Fruit fly (Drosophila melanogaster) whole organism, embryonic: ENCODE results near the gene Hmbs.
A peak's percentile ranks its signal among the peaks of the same experiment; 100 is the strongest.

ENCODE experiments used
- Atf6 ChIP-seq: fragments of 200-800 bp; sonication (Bioruptor generic); IDR thresholded peaks from 2 replicates; pipeline ENCODE4 v1.3.6; 2022; ENCODE audit warnings: missing biosample characterization, missing genetic modification characterization
- CG10654 ChIP-seq: fragments of 200-800 bp; sonication (Bioruptor generic); optimal IDR thresholded peaks from 2 replicates; lab custom pipeline; 2016; ENCODE audit warnings: missing biosample characterization, missing genetic modification characterization
- CG11695 ChIP-seq: fragments of 200-800 bp; sonication (Bioruptor generic); IDR thresholded peaks from 3 replicates; pipeline ENCODE4 v1.3.6; 2022; ENCODE audit warnings: missing biosample characterization, missing genetic modification characterization
- CG15011 ChIP-seq: fragments of 200-800 bp; sonication (Bioruptor generic); optimal IDR thresholded peaks from 3 replicates; lab custom pipeline; 2018; ENCODE audit warnings: missing biosample characterization, mild to moderate bottlenecking, missing genetic modification characterization
- CG1529 ChIP-seq: fragments of 200-800 bp; sonication (Bioruptor generic); optimal IDR thresholded peaks from 3 replicates; lab custom pipeline; 2018; ENCODE audit warnings: missing biosample characterization, missing genetic modification characterization
- CG15696 ChIP-seq: fragments of 200-800 bp; sonication (Bioruptor generic); optimal IDR thresholded peaks from 2 replicates; lab custom pipeline; 2019; ENCODE audit warnings: missing biosample characterization, mild to moderate bottlenecking, missing genetic modification characterization, moderate library complexity
- CG16863 ChIP-seq: fragments of 200-800 bp; sonication (Bioruptor generic); optimal IDR thresholded peaks from 3 replicates; lab custom pipeline; 2016; ENCODE audit warnings: missing biosample characterization, missing genetic modification characterization
- CG17361 ChIP-seq: fragments of 200-800 bp; sonication (Bioruptor generic); IDR thresholded peaks from 3 replicates; pipeline ENCODE4 v1.3.6; 2022; ENCODE audit warnings: missing biosample characterization, missing genetic modification characterization
- CG1832 ChIP-seq: fragments of 200-800 bp; sonication (Bioruptor generic); optimal IDR thresholded peaks from 2 replicates; lab custom pipeline; 2017; ENCODE audit warnings: missing biosample characterization, mild to moderate bottlenecking, missing genetic modification characterization, inconsistent platforms
- CG18599 ChIP-seq: fragments of 200-800 bp; sonication (Bioruptor generic); optimal IDR thresholded peaks from 3 replicates; lab custom pipeline; 2017; ENCODE audit warnings: missing biosample characterization, missing genetic modification characterization, mild to moderate bottlenecking, moderate library complexity, missing genetic modification reagents
- CG2712 ChIP-seq: fragments of 200-800 bp; optimal IDR thresholded peaks from 3 replicates; lab custom pipeline; 2019; ENCODE audit warnings: missing biosample characterization, mild to moderate bottlenecking, missing genetic modification characterization, moderate library complexity
- CG2875 ChIP-seq: fragments of 200-800 bp; sonication (Bioruptor generic); optimal IDR thresholded peaks from 2 replicates; lab custom pipeline; 2017; ENCODE audit warnings: missing biosample characterization, mild to moderate bottlenecking, missing genetic modification characterization, missing genetic modification reagents
- CG4617 ChIP-seq: fragments of 200-800 bp; sonication (Bioruptor generic); optimal IDR thresholded peaks from 3 replicates; lab custom pipeline; 2016; ENCODE audit warnings: missing biosample characterization, missing genetic modification characterization, borderline replicate concordance
- CG5953 ChIP-seq: fragments of 200-800 bp; sonication (Bioruptor generic); IDR thresholded peaks from 2 replicates; pipeline ENCODE4 v1.3.6; 2022; ENCODE audit warnings: missing biosample characterization, missing genetic modification characterization
- CG6765 ChIP-seq: fragments of 200-800 bp; sonication (Bioruptor generic); optimal IDR thresholded peaks from 3 replicates; lab custom pipeline; 2017; ENCODE audit warnings: missing biosample characterization, mild to moderate bottlenecking, missing genetic modification characterization
- CG7745 ChIP-seq: fragments of 200-800 bp; sonication (Bioruptor generic); optimal IDR thresholded peaks from 2 replicates; lab custom pipeline; 2018; ENCODE audit warnings: missing biosample characterization, mild to moderate bottlenecking, missing genetic modification characterization, moderate library complexity
- CG7928 ChIP-seq: fragments of 200-800 bp; sonication (Bioruptor generic); optimal IDR thresholded peaks from 2 replicates; lab custom pipeline; 2017; ENCODE audit warnings: missing biosample characterization, mild to moderate bottlenecking, missing genetic modification characterization
- CG8765 ChIP-seq: fragments of 200-800 bp; sonication (Bioruptor generic); IDR thresholded peaks from 2 replicates; pipeline ENCODE4 v1.3.6; 2022; ENCODE audit warnings: missing biosample characterization, missing genetic modification characterization
- CG8944 ChIP-seq: fragments of 200-800 bp; sonication (Bioruptor generic); optimal IDR thresholded peaks from 3 replicates; lab custom pipeline; 2016; ENCODE audit warnings: missing biosample characterization, missing genetic modification characterization
- CG9876 ChIP-seq: fragments of 200-800 bp; sonication (Bioruptor generic); optimal IDR thresholded peaks from 2 replicates; lab custom pipeline; 2016; ENCODE audit warnings: missing biosample characterization, missing genetic modification characterization
- CG9932 ChIP-seq: fragments of 200-800 bp; sonication (Bioruptor generic); IDR thresholded peaks from 2 replicates; pipeline ENCODE4 v1.3.6; 2022; ENCODE audit warnings: missing biosample characterization, missing genetic modification characterization
- Dip2 ChIP-seq: fragments of 200-800 bp; sonication (Bioruptor generic); IDR thresholded peaks from 2 replicates; pipeline ENCODE4 v1.3.6; 2022; ENCODE audit warnings: missing biosample characterization, missing genetic modification characterization
- Ets65A ChIP-seq: fragments of 200-800 bp; sonication (Bioruptor generic); peaks from one replicate; lab custom pipeline; 2016; ENCODE audit warnings: missing biosample characterization, missing genetic modification characterization
- MESR4 ChIP-seq: fragments of 200-800 bp; sonication (Bioruptor generic); optimal IDR thresholded peaks from 2 replicates; lab custom pipeline; 2018; ENCODE audit warnings: missing biosample characterization, mild to moderate bottlenecking, missing genetic modification characterization, moderate library complexity
- Med ChIP-seq: fragments of 200-800 bp; sonication (Bioruptor generic); peaks from one replicate; lab custom pipeline; 2016; ENCODE audit warnings: missing biosample characterization, missing genetic modification characterization, mild to moderate bottlenecking, inconsistent platforms, moderate library complexity
- Nf-YA ChIP-seq: fragments of 200-800 bp; sonication (Bioruptor generic); IDR thresholded peaks from 2 replicates; pipeline ENCODE4 v1.3.6; 2022; ENCODE audit warnings: missing biosample characterization, missing genetic modification characterization
- Nf-YB ChIP-seq: fragments of 200-800 bp; sonication (Bioruptor generic); optimal IDR thresholded peaks from 3 replicates; lab custom pipeline; 2019; ENCODE audit warnings: missing biosample characterization, mild to moderate bottlenecking, missing genetic modification characterization, moderate library complexity
- Nf-YC ChIP-seq: fragments of 200-800 bp; optimal IDR thresholded peaks from 3 replicates; lab custom pipeline; 2019; ENCODE audit warnings: missing biosample characterization, mild to moderate bottlenecking, missing genetic modification characterization, moderate library complexity
- Ptx1 ChIP-seq: fragments of 200-800 bp; sonication (Bioruptor generic); IDR thresholded peaks from 2 replicates; pipeline ENCODE4 v1.3.6; 2022; ENCODE audit warnings: missing biosample characterization, missing genetic modification characterization
- Sry-δ ChIP-seq: fragments of 200-800 bp; sonication (Bioruptor generic); optimal IDR thresholded peaks from 2 replicates; lab custom pipeline; 2016; ENCODE audit warnings: missing biosample characterization, missing genetic modification characterization
- Tbp ChIP-seq: fragments of >200 bp; optimal IDR thresholded peaks from 2 replicates; lab custom pipeline; 2018; ENCODE audit warnings: missing biosample characterization, missing genetic modification characterization
- bowl ChIP-seq: fragments of 200-800 bp; sonication (Bioruptor generic); IDR thresholded peaks from 2 replicates; pipeline ENCODE4 v1.3.6; 2022; ENCODE audit warnings: missing biosample characterization, missing genetic modification characterization
- crp ChIP-seq, 2 experiments: fragments of 200-800 bp; sonication (Bioruptor generic); optimal IDR thresholded peaks; 2 replicates in 1 of 2; 3 replicates in 1 of 2; lab custom pipeline; 2017; ENCODE audit warnings: missing biosample characterization in 2 of 2, missing genetic modification characterization in 2 of 2, mild to moderate bottlenecking in 1 of 2, moderate library complexity in 1 of 2
- her ChIP-seq: fragments of 200-800 bp; sonication (Bioruptor generic); optimal IDR thresholded peaks from 2 replicates; lab custom pipeline; 2016; ENCODE audit warnings: missing biosample characterization, missing genetic modification characterization
- kah ChIP-seq: fragments of 200-800 bp; sonication (Bioruptor generic); optimal IDR thresholded peaks from 2 replicates; lab custom pipeline; 2018; ENCODE audit warnings: missing biosample characterization, mild to moderate bottlenecking, missing genetic modification characterization
- knrl ChIP-seq: fragments of 200-800 bp; sonication (Bioruptor generic); IDR thresholded peaks from 3 replicates; pipeline ENCODE4 v1.3.6; 2022; ENCODE audit warnings: missing biosample characterization, missing genetic modification characterization; ENCODE audit not compliant: partially characterized antibody
- lola ChIP-seq, 3 experiments: fragments of >200 bp in 2 of 3; fragments of 200-800 bp in 1 of 3; sonication (Bioruptor generic) in 1 of 3; optimal IDR thresholded peaks; 2 replicates each; lab custom pipeline; 2017 to 2019; ENCODE audit warnings: missing biosample characterization in 3 of 3, missing genetic modification characterization in 3 of 3, mild to moderate bottlenecking in 1 of 3, moderate library complexity in 1 of 3
- mirr ChIP-seq: fragments of 200-800 bp; sonication (Bioruptor generic); optimal IDR thresholded peaks from 3 replicates; lab custom pipeline; 2018; ENCODE audit warnings: missing biosample characterization, mild to moderate bottlenecking, missing genetic modification characterization
- mld ChIP-seq: fragments of 200-800 bp; sonication (Bioruptor generic); IDR thresholded peaks from 3 replicates; pipeline ENCODE4 v1.3.6; 2022; ENCODE audit warnings: missing biosample characterization, missing genetic modification characterization; ENCODE audit not compliant: partially characterized antibody
- sens-2 ChIP-seq: fragments of 200-800 bp; sonication (Bioruptor generic); IDR thresholded peaks from 2 replicates; pipeline ENCODE4 v1.3.6; 2022; ENCODE audit warnings: missing biosample characterization, missing genetic modification characterization
- slp2 ChIP-seq: fragments of 200-800 bp; sonication (Bioruptor generic); optimal IDR thresholded peaks from 2 replicates; lab custom pipeline; 2016; ENCODE audit warnings: missing biosample characterization, missing genetic modification characterization
- tll ChIP-seq, 2 experiments: fragments of 200-800 bp in 1 of 2; fragments of >200 bp in 1 of 2; sonication (Bioruptor generic) in 1 of 2; optimal IDR thresholded peaks; 2 replicates each; lab custom pipeline; 2017 to 2019; ENCODE audit warnings: missing biosample characterization in 2 of 2, missing genetic modification characterization in 2 of 2, mild to moderate bottlenecking in 1 of 2, moderate library complexity in 1 of 2
- zen ChIP-seq: fragments of 200-800 bp; sonication (Bioruptor generic); optimal IDR thresholded peaks from 3 replicates; lab custom pipeline; 2018; ENCODE audit warnings: missing biosample characterization, mild to moderate bottlenecking, missing genetic modification characterization, moderate library complexity

Hmbs gene

dm6 chr3L:1358338-1358737 lies 23.6 kb downstream of the Hmbs start (continued):
- TF ChIP-seq CG9876 (GFP tag; lab: Kevin White, UChicago) (no peak), Med (peak; percentile 33), CG7928 (no peak), Ptx1 (GFP tag; lab: Robert Waterston, UW) (0 out of 2 replicates have a peak, but pooled peaks have one; percentile 9), CG8765 (peak; percentile 59; the same call in 1 of the 2 replicates), CG2712 (tag; lab: Kevin White, UChicago) (peak; percentile 37), CG15696 (peak; percentile 63), Dip2 (GFP tag; lab: Robert Waterston, UW) (no peak), lola (GFP tag; optimal IDR thresholded peaks at IDR 0.05; lab: Kevin White, UChicago) (peak in 1 of 3 experiments; percentile 16), CG17361 (GFP tag; lab: Robert Waterston, UW) (no peak)

DNA sequence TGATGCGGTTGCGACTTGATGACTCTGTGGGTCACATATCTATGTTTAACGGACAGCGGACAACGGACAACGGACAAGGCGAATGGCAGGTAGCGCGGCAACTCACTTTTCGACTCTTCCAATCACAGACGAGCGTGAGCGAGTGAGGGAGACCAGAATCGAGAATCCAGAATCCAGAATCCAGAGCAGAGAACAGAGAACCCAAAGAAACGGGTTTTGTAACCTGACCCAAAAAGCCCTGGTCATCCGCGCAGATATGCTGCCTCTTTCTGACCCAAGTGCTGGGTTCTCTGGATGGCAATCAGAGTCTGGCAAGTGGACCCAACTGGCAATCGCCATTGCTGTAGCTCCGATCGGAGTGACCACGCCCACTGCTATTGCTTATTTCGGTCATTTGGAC lies 29.7 kb downstream of the Hmbs start:
- no peak for TF ChIP-seq CG10654 (GFP tag; lab: Kevin White, UChicago)
- TF ChIP-seq knrl: no peak
- peak; percentile 83 for TF ChIP-seq Nf-YC (tag; lab: Kevin White, UChicago)
- TF ChIP-seq slp2 (GFP tag; lab: Kevin White, UChicago): no peak
- no peak for TF ChIP-seq CG4617 (GFP tag; lab: Kevin White, UChicago)
- TF ChIP-seq Ets65A (GFP tag; lab: Kevin White, UChicago): peak; percentile 56
- no peak for TF ChIP-seq CG1529 (GFP tag; lab: Kevin White, UChicago)
- TF ChIP-seq CG5953: no peak
- no peak for TF ChIP-seq Atf6 (GFP tag; lab: Robert Waterston, UW)
- no peak for TF ChIP-seq CG2875 (GFP tag; lab: Kevin White, UChicago)
- TF ChIP-seq tll (GFP tag; optimal IDR thresholded peaks at IDR 0.05; lab: Kevin White, UChicago): peak in 1 of 2 experiments; percentile 84
- no peak for TF ChIP-seq kah (GFP tag; lab: Kevin White, UChicago)
- no peak for TF ChIP-seq bowl (GFP tag; lab: Robert Waterston, UW)
- TF ChIP-seq zen (tag; lab: Kevin White, UChicago): peak; percentile 37
- no peak for TF ChIP-seq MESR4
- no peak for TF ChIP-seq CG11695 (GFP tag; lab: Robert Waterston, UW)
- no peak for TF ChIP-seq mirr (GFP tag; lab: Kevin White, UChicago)
- TF ChIP-seq CG8944 (GFP tag; lab: Kevin White, UChicago): no peak
- TF ChIP-seq Nf-YB (GFP tag; lab: Kevin White, UChicago): peak; percentile 95
- no peak for TF ChIP-seq CG16863 (GFP tag; lab: Kevin White, UChicago)
- no peak for TF ChIP-seq CG15011 (GFP tag; lab: Kevin White, UChicago)
- TF ChIP-seq her (GFP tag; lab: Kevin White, UChicago): no peak
- no peak for TF ChIP-seq CG7745 (tag; lab: Kevin White, UChicago)
- TF ChIP-seq CG9932 (GFP tag; lab: Robert Waterston, UW): no peak
- no peak for TF ChIP-seq Sry-δ (GFP tag; lab: Kevin White, UChicago)
- no peak for TF ChIP-seq CG18599 (GFP tag; lab: Kevin White, UChicago)
- no peak for TF ChIP-seq crp (GFP tag; optimal IDR thresholded peaks at IDR 0.05; lab: Kevin White, UChicago)
- no peak for TF ChIP-seq mld (GFP tag; lab: Robert Waterston, UW)
- TF ChIP-seq Tbp: no peak
- TF ChIP-seq Nf-YA (GFP tag; lab: Robert Waterston, UW): peak; percentile 38; the same call in 1 of the 2 replicates
- peak; percentile 46 for TF ChIP-seq CG1832 (GFP tag; lab: Kevin White, UChicago)
- TF ChIP-seq sens-2 (GFP tag; lab: Robert Waterston, UW): no peak
- TF ChIP-seq CG6765 (GFP tag; lab: Kevin White, UChicago): no peak
